Fruit fly (Drosophila melanogaster) S2 (cell line): ENCODE measurements around the gene Ggamma30A.

Source experiments
- CG8478 ChIP-seq: fragments of >200 bp; optimal IDR thresholded peaks from 2 replicates; lab custom pipeline; 2018
- CTCF ChIP-seq, 2 experiments: fragments of >200 bp; optimal IDR thresholded peaks; 2 replicates each; lab custom pipeline; 2018

- TF ChIP-seq CG8478 (no peak), CTCF (optimal IDR thresholded peaks at IDR 0.05; lab: Kevin White, UChicago) (no peak)
These were observed 92.9 kb downstream of the Ggamma30A start, which contains the start of gene CG43350 for dm6 chr2L:9349246-9349645.
